Worm (Caenorhabditis elegans) whole organism, young adult: ENCODE data around the gene C29F9.6.
A peak's percentile ranks its signal among the peaks of the same experiment; 100 is the strongest.

Experiments used
- B0019.2 ChIP-seq: fragments of 200-800 bp; sonication (Bioruptor generic); conservative IDR thresholded peaks from 2 replicates; pipeline ENCODE4 v1.3.6; 2022; ENCODE audit warnings: missing genetic modification reagents, missing genetic modification characterization, missing compliant biosample characterization
- B0035.1 ChIP-seq: sonication (generic microtip); optimal IDR thresholded peaks from 2 replicates; lab custom pipeline; 2016; ENCODE audit warnings: missing genetic modification characterization, mild to moderate bottlenecking, missing compliant biosample characterization, missing genotype, missing genetic modification reagents
- B0261.1 ChIP-seq: sonication (generic microtip); optimal IDR thresholded peaks from 2 replicates; lab custom pipeline; 2016; ENCODE audit warnings: mild to moderate bottlenecking, missing genetic modification characterization, moderate library complexity, missing compliant biosample characterization
- F23B12.7 ChIP-seq: sonication (generic microtip); optimal IDR thresholded peaks from 2 replicates; lab custom pipeline; 2017; ENCODE audit warnings: missing genetic modification characterization, mild to moderate bottlenecking, missing compliant biosample characterization, antibody characterized with exemption, moderate library complexity; ENCODE audit not compliant: insufficient read depth
- F33H1.4 ChIP-seq: fragments of 200-800 bp; sonication (Bioruptor generic); IDR thresholded peaks from 2 replicates; pipeline ENCODE4 v1.3.6; 2022; ENCODE audit warnings: missing genetic modification reagents, missing genetic modification characterization, missing compliant biosample characterization
- F37B4.10 ChIP-seq: fragments of 200-800 bp; sonication (Bioruptor generic); IDR thresholded peaks from 2 replicates; pipeline ENCODE4 v1.3.6; 2022; ENCODE audit warnings: missing genetic modification characterization, missing compliant biosample characterization
- F52B5.7 ChIP-seq: sonication (generic microtip); optimal IDR thresholded peaks from 2 replicates; lab custom pipeline; 2016; ENCODE audit warnings: mild to moderate bottlenecking, missing genetic modification characterization, missing compliant biosample characterization
- F55B11.4 ChIP-seq: sonication (generic microtip); optimal IDR thresholded peaks from 2 replicates; lab custom pipeline; 2016; ENCODE audit warnings: missing compliant biosample characterization, missing genetic modification characterization, borderline replicate concordance; ENCODE audit not compliant: insufficient read depth
- F57C9.4 ChIP-seq: sonication (generic microtip); optimal IDR thresholded peaks from 2 replicates; lab custom pipeline; 2017; ENCODE audit warnings: mild to moderate bottlenecking, missing genetic modification characterization, missing compliant biosample characterization
- K12H6.12 ChIP-seq: fragments of 200-800 bp; sonication (Bioruptor generic); optimal IDR thresholded peaks from 2 replicates; lab custom pipeline; 2018; ENCODE audit warnings: mild to moderate bottlenecking, missing genetic modification characterization, missing compliant biosample characterization
- T07F8.4 ChIP-seq: sonication (generic microtip); optimal IDR thresholded peaks from 2 replicates; lab custom pipeline; 2016; ENCODE audit warnings: mild to moderate bottlenecking, missing genetic modification characterization, moderate library complexity, missing compliant biosample characterization
- Y53G8AR.9 ChIP-seq: fragments of 200-800 bp; sonication (Bioruptor generic); conservative IDR thresholded peaks from 2 replicates; pipeline ENCODE4 v1.3.6; 2022; ENCODE audit warnings: missing genetic modification reagents, missing genetic modification characterization, missing compliant biosample characterization
- Y79H2A.3 ChIP-seq: fragments of 200-800 bp; sonication (Bioruptor generic); conservative IDR thresholded peaks from 2 replicates; pipeline ENCODE4 v1.3.6; 2022; ENCODE audit warnings: missing genetic modification reagents, missing genetic modification characterization, missing compliant biosample characterization
- ZK185.1 ChIP-seq: sonication (generic microtip); optimal IDR thresholded peaks from 2 replicates; lab custom pipeline; 2016; ENCODE audit warnings: mild to moderate bottlenecking, missing genetic modification characterization, missing compliant biosample characterization; ENCODE audit not compliant: poor library complexity, severe bottlenecking
- ama-1 ChIP-seq, 3 experiments: fragments of 150-350 bp in 1 of 3; sonication (generic microtip) in 2 of 3; optimal IDR thresholded peaks; 2 replicates each; lab custom pipeline; 2014 to 2018; ENCODE audit warnings: missing biosample characterization in 2 of 3, missing genetic modification characterization in 2 of 3, missing genetic modification reagents in 2 of 3
- aptf-3 ChIP-seq: fragments of 200-800 bp; sonication (Bioruptor generic); IDR thresholded peaks from 2 replicates; pipeline ENCODE4 v1.3.6; 2022; ENCODE audit warnings: missing genetic modification characterization, missing compliant biosample characterization
- ccch-3 ChIP-seq: fragments of 200-800 bp; sonication (Bioruptor generic); optimal IDR thresholded peaks from 2 replicates; lab custom pipeline; 2018; ENCODE audit warnings: mild to moderate bottlenecking, missing genetic modification characterization, missing compliant biosample characterization
- ceh-91 ChIP-seq: fragments of 200-800 bp; sonication (Bioruptor generic); IDR thresholded peaks from 2 replicates; pipeline ENCODE4 v1.3.6; 2022; ENCODE audit warnings: missing genetic modification reagents, missing genetic modification characterization, missing compliant biosample characterization
- chd-7 ChIP-seq: sonication (generic microtip); optimal IDR thresholded peaks from 2 replicates; lab custom pipeline; 2016; ENCODE audit warnings: mild to moderate bottlenecking, missing genetic modification characterization, moderate library complexity, missing compliant biosample characterization
- egl-18 ChIP-seq: fragments of 200-800 bp; sonication (Bioruptor generic); IDR thresholded peaks from 2 replicates; pipeline ENCODE4 v1.3.6; 2022; ENCODE audit warnings: missing genetic modification reagents, missing genetic modification characterization, missing compliant biosample characterization
- fkh-3 ChIP-seq: sonication (generic microtip); optimal IDR thresholded peaks from 2 replicates; lab custom pipeline; 2016; ENCODE audit warnings: mild to moderate bottlenecking, missing genetic modification characterization, missing compliant biosample characterization
- gei-17 ChIP-seq: fragments of 200-800 bp; sonication (Bioruptor generic); optimal IDR thresholded peaks from 2 replicates; lab custom pipeline; 2018; ENCODE audit warnings: mild to moderate bottlenecking, missing genetic modification characterization, missing compliant biosample characterization
- him-1 ChIP-seq: sonication (generic microtip); optimal IDR thresholded peaks from 2 replicates; lab custom pipeline; 2016; ENCODE audit warnings: missing genotype, missing genetic modification reagents, missing genetic modification characterization, missing compliant biosample characterization
- hlh-12 ChIP-seq: sonication (generic microtip); optimal IDR thresholded peaks from 2 replicates; lab custom pipeline; 2016; ENCODE audit warnings: missing genetic modification characterization, missing compliant biosample characterization
- hlh-26 ChIP-seq: fragments of 200-800 bp; sonication (Bioruptor generic); conservative IDR thresholded peaks from 2 replicates; pipeline ENCODE4 v1.3.6; 2022; ENCODE audit warnings: missing genetic modification reagents, missing genetic modification characterization, missing compliant biosample characterization
- hmg-20 ChIP-seq: fragments of 200-800 bp; sonication (Bioruptor generic); IDR thresholded peaks from 2 replicates; pipeline ENCODE4 v1.3.6; 2022; ENCODE audit warnings: missing genetic modification reagents, missing genetic modification characterization, missing compliant biosample characterization
- hrde-1 ChIP-seq: sonication (generic microtip); optimal IDR thresholded peaks from 2 replicates; lab custom pipeline; 2016; ENCODE audit warnings: missing genetic modification characterization, mild to moderate bottlenecking, missing compliant biosample characterization, moderate library complexity, missing genotype, missing genetic modification reagents, borderline replicate concordance
- hsf-1 ChIP-seq: fragments of 200-800 bp; sonication (Bioruptor generic); IDR thresholded peaks from 2 replicates; pipeline ENCODE4 v1.3.6; 2022; ENCODE audit warnings: missing genetic modification reagents, missing genetic modification characterization, missing compliant biosample characterization
- lag-1 ChIP-seq: fragments of 200-800 bp; sonication (Bioruptor generic); IDR thresholded peaks from 2 replicates; pipeline ENCODE4 v1.3.6; 2022; ENCODE audit warnings: missing genetic modification reagents, missing genetic modification characterization, missing compliant biosample characterization
- let-607 ChIP-seq, 2 experiments: fragments of 200-800 bp in 1 of 2; sonication (Bioruptor generic) in 1 of 2; sonication (generic microtip) in 1 of 2; optimal IDR thresholded peaks; 2 replicates each; lab custom pipeline; 2016 to 2018; ENCODE audit warnings: mild to moderate bottlenecking in 2 of 2, missing compliant biosample characterization in 2 of 2, missing genetic modification characterization in 2 of 2, moderate library complexity in 2 of 2, missing genotype in 1 of 2
- lin-26 ChIP-seq: fragments of 200-800 bp; sonication (Bioruptor generic); IDR thresholded peaks from 2 replicates; pipeline ENCODE4 v1.3.6; 2022; ENCODE audit warnings: missing genetic modification reagents, missing genetic modification characterization, missing compliant biosample characterization
- lin-35 ChIP-seq, 3 experiments: fragments of 150-350 bp in 2 of 3; sonication (generic microtip) in 1 of 3; optimal IDR thresholded peaks; 2 replicates each; lab custom pipeline; 2014 to 2018; ENCODE audit warnings: missing biosample characterization in 3 of 3, missing genetic modification characterization in 3 of 3, missing genetic modification reagents in 3 of 3
- lsl-1 ChIP-seq: fragments of 200-800 bp; sonication (Bioruptor generic); optimal IDR thresholded peaks from 2 replicates; lab custom pipeline; 2018; ENCODE audit warnings: mild to moderate bottlenecking, missing genetic modification characterization, moderate library complexity, missing compliant biosample characterization
- lsy-27 ChIP-seq: sonication (generic microtip); optimal IDR thresholded peaks from 2 replicates; lab custom pipeline; 2017; ENCODE audit warnings: missing genetic modification characterization, mild to moderate bottlenecking, missing compliant biosample characterization, antibody characterized with exemption, missing genotype, borderline replicate concordance; ENCODE audit not compliant: insufficient read depth
- madf-3 ChIP-seq: fragments of 200-800 bp; sonication (Bioruptor generic); IDR thresholded peaks from 2 replicates; pipeline ENCODE4 v1.3.6; 2022; ENCODE audit warnings: missing genetic modification reagents, missing genetic modification characterization, missing compliant biosample characterization
- nfyb-1 ChIP-seq: fragments of 200-800 bp; sonication (Bioruptor generic); IDR thresholded peaks from 2 replicates; pipeline ENCODE4 v1.3.6; 2022; ENCODE audit warnings: missing genetic modification reagents, missing genetic modification characterization, missing compliant biosample characterization
- nhr-80 ChIP-seq: sonication (generic microtip); optimal IDR thresholded peaks from 2 replicates; lab custom pipeline; 2016; ENCODE audit warnings: missing genetic modification characterization, missing compliant biosample characterization
- nhr-90 ChIP-seq: sonication (generic microtip); optimal IDR thresholded peaks from 2 replicates; lab custom pipeline; 2016; ENCODE audit warnings: missing genotype, mild to moderate bottlenecking, missing genetic modification characterization, missing compliant biosample characterization
- rcor-1 ChIP-seq: fragments of 200-800 bp; sonication (Bioruptor generic); IDR thresholded peaks from 2 replicates; pipeline ENCODE4 v1.3.6; 2022; ENCODE audit warnings: missing genetic modification reagents, missing genetic modification characterization, missing compliant biosample characterization
- snpc-1.1 ChIP-seq: sonication (generic microtip); optimal IDR thresholded peaks from 2 replicates; lab custom pipeline; 2017; ENCODE audit warnings: missing genetic modification characterization, mild to moderate bottlenecking, missing compliant biosample characterization, antibody characterized with exemption, moderate library complexity, missing genotype, missing genetic modification reagents; ENCODE audit not compliant: insufficient read depth
- snpc-1.3 ChIP-seq: sonication (generic microtip); optimal IDR thresholded peaks from 2 replicates; lab custom pipeline; 2017; ENCODE audit warnings: missing genetic modification characterization, mild to moderate bottlenecking, missing compliant biosample characterization, antibody characterized with exemption, moderate library complexity, missing genotype, missing genetic modification reagents; ENCODE audit not compliant: insufficient read depth
- tbp1 ChIP-seq: fragments of 200-800 bp; sonication (Bioruptor generic); optimal IDR thresholded peaks from 2 replicates; lab custom pipeline; 2018; ENCODE audit warnings: mild to moderate bottlenecking, missing genetic modification characterization, missing compliant biosample characterization
- tlf-1 ChIP-seq: fragments of 200-800 bp; sonication (Bioruptor generic); optimal IDR thresholded peaks from 2 replicates; lab custom pipeline; 2018; ENCODE audit warnings: mild to moderate bottlenecking, missing genetic modification characterization, missing compliant biosample characterization
- ztf-22 ChIP-seq: fragments of 200-800 bp; sonication (Bioruptor generic); optimal IDR thresholded peaks from 2 replicates; lab custom pipeline; 2018; ENCODE audit warnings: mild to moderate bottlenecking, missing genetic modification characterization, moderate library complexity, missing compliant biosample characterization
- ztf-26 ChIP-seq: sonication (generic microtip); optimal IDR thresholded peaks from 2 replicates; lab custom pipeline; 2017; ENCODE audit warnings: missing genetic modification characterization, missing compliant biosample characterization
- ztf-3 ChIP-seq: fragments of 200-800 bp; sonication (Bioruptor generic); optimal IDR thresholded peaks from 2 replicates; lab custom pipeline; 2018; ENCODE audit warnings: mild to moderate bottlenecking, missing genetic modification characterization, missing compliant biosample characterization

The C29F9.6 gene

ce11 chrIII:89155-89554 lies 25.5 kb upstream of the C29F9.6 start (continued):
- TF ChIP-seq ztf-26 (tag; lab: Kevin White, UChicago) (no peak), lsl-1 (peak; percentile 51), tbp1 (GFP tag; lab: Kevin White, UChicago) (peak; percentile 94), lin-35 (GFP tag; optimal IDR thresholded peaks at IDR 0.05; lab: Kevin White, UChicago) (peak in 1 of 3 experiments; percentile 56), T07F8.4 (peak; percentile 19), snpc-1.3 (tag; lab: Kevin White, UChicago) (peak; percentile 85), F52B5.7 (tag; lab: Kevin White, UChicago) (peak; percentile 70), rcor-1 (peak; percentile 71), nhr-90 (peak; percentile 67), ZK185.1 (tag; lab: Kevin White, UChicago) (no peak), hlh-12 (tag; lab: Kevin White, UChicago) (no peak), gei-17 (GFP tag; lab: Kevin White, UChicago) (no peak), ztf-22 (GFP tag; lab: Kevin White, UChicago) (no peak), him-1 (tag; lab: Kevin White, UChicago) (peak; percentile 84), F33H1.4 (peak; percentile 37; the same call in 1 of the 2 replicates), egl-18 (GFP tag; lab: Robert Waterston, UW) (no peak), ceh-91 (GFP tag; lab: Robert Waterston, UW) (peak; percentile 45; the same call in 1 of the 2 replicates), hsf-1 (GFP tag; lab: Robert Waterston, UW) (peak; percentile 49; the same call in 1 of the 2 replicates), let-607 (tag; optimal IDR thresholded peaks at IDR 0.05; lab: Kevin White, UChicago) (peak in 1 of 2 experiments; percentile 18), lsy-27 (tag; lab: Kevin White, UChicago) (peak; percentile 72), B0035.1 (tag; lab: Kevin White, UChicago) (peak; percentile 73), snpc-1.1 (tag; lab: Kevin White, UChicago) (peak; percentile 16), K12H6.12 (tag; lab: Kevin White, UChicago) (no peak), ztf-3 (GFP tag; lab: Kevin White, UChicago) (no peak), ama-1 (optimal IDR thresholded peaks at IDR 0.05; lab: Kevin White, UChicago) (no peak), ama-1 (GFP tag; optimal IDR thresholded peaks at IDR 0.05; lab: Kevin White, UChicago) (peak; percentile 46 to 81), madf-3 (0 out of 2 replicates have a peak, but pooled peaks have one; percentile 15), aptf-3 (no peak), nfyb-1 (peak; percentile 35; the same call in 1 of the 2 replicates), hlh-26 (GFP tag; lab: Robert Waterston, UW) (no peak), fkh-3 (tag; lab: Kevin White, UChicago) (no peak), F57C9.4 (tag; lab: Kevin White, UChicago) (peak; percentile 74), B0261.1 (peak; percentile 79), hrde-1 (tag; lab: Kevin White, UChicago) (peak; percentile 65), B0019.2 (GFP tag; lab: Robert Waterston, UW) (peak; percentile 64; the same call in 1 of the 2 replicates), F55B11.4 (no peak), nhr-80 (tag; lab: Kevin White, UChicago) (no peak), lin-26 (GFP tag; lab: Robert Waterston, UW) (peak; percentile 86), Y79H2A.3 (GFP tag; lab: Robert Waterston, UW) (no peak), tlf-1 (GFP tag; lab: Kevin White, UChicago) (peak; percentile 63), chd-7 (tag; lab: Kevin White, UChicago) (peak; percentile 40), Y53G8AR.9 (GFP tag; lab: Robert Waterston, UW) (peak; percentile 86), F37B4.10 (no peak), lag-1 (GFP tag; lab: Robert Waterston, UW) (no peak), ccch-3 (GFP tag; lab: Kevin White, UChicago) (no peak), hmg-20 (GFP tag; lab: Robert Waterston, UW) (0 out of 2 replicates have a peak, but pooled peaks have one; percentile 61), F23B12.7 (tag; lab: Kevin White, UChicago) (peak; percentile 74)
